Worm (Caenorhabditis elegans) whole organism, L4 larva: Measurements from ENCODE around the gene ZK370.4.
A peak's percentile ranks its signal among the peaks of the same experiment; 100 is the strongest.

Experiments
- D1046.2 ChIP-seq: fragments of 200-800 bp; sonication (Bioruptor generic); IDR thresholded peaks from 2 replicates; pipeline ENCODE4 v1.3.6; 2022; ENCODE audit warnings: missing genetic modification characterization, missing compliant biosample characterization
- Y105C5A.15 ChIP-seq: fragments of 200-800 bp; sonication (Bioruptor generic); IDR thresholded peaks from 2 replicates; pipeline ENCODE4 v1.3.6; 2022; ENCODE audit warnings: missing genetic modification characterization, missing compliant biosample characterization
- Y5F2A.4 ChIP-seq: fragments of 200-800 bp; sonication (Bioruptor generic); optimal IDR thresholded peaks from 2 replicates; lab custom pipeline; 2018; ENCODE audit warnings: mild to moderate bottlenecking, missing genetic modification characterization, missing compliant biosample characterization
- Y75B8A.6 ChIP-seq: fragments of 200-800 bp; sonication (Bioruptor generic); IDR thresholded peaks from 2 replicates; pipeline ENCODE4 v1.3.6; 2022; ENCODE audit warnings: missing genetic modification reagents, missing genetic modification characterization, missing compliant biosample characterization
- aha-1 ChIP-seq: fragments of 150-350 bp; peaks from one replicate; lab custom pipeline; 2014; ENCODE audit warnings: missing biosample characterization, missing genetic modification characterization
- aly-2 ChIP-seq: sonication (generic microtip); optimal IDR thresholded peaks from 2 replicates; lab custom pipeline; 2018; ENCODE audit warnings: missing biosample characterization, missing genetic modification characterization
- ceh-62 ChIP-seq: sonication (generic microtip); optimal IDR thresholded peaks from 2 replicates; lab custom pipeline; 2017; ENCODE audit warnings: missing biosample characterization, missing genetic modification characterization
- ctbp-1 ChIP-seq: fragments of 200-800 bp; sonication (Bioruptor generic); IDR thresholded peaks from 2 replicates; pipeline ENCODE4 v1.3.6; 2022; ENCODE audit warnings: missing genetic modification reagents, missing genetic modification characterization, missing compliant biosample characterization
- dmd-8 ChIP-seq: fragments of 200-800 bp; sonication (Bioruptor generic); IDR thresholded peaks from 2 replicates; pipeline ENCODE4 v1.3.6; 2022; ENCODE audit warnings: missing genetic modification characterization, missing compliant biosample characterization
- dpl-1 ChIP-seq: fragments of 150-350 bp; optimal IDR thresholded peaks from 2 replicates; lab custom pipeline; 2014; ENCODE audit warnings: missing biosample characterization, missing genetic modification reagents, missing genetic modification characterization
- dve-1 ChIP-seq: sonication (generic microtip); optimal IDR thresholded peaks from 2 replicates; lab custom pipeline; 2017; ENCODE audit warnings: antibody characterized with exemption, mild to moderate bottlenecking, missing genetic modification characterization, missing compliant biosample characterization; ENCODE audit not compliant: insufficient read depth
- hif-1 ChIP-seq, 2 experiments: sonication (generic microtip); optimal IDR thresholded peaks; 2 replicates each; lab custom pipeline; 2016 to 2017; ENCODE audit warnings: missing compliant biosample characterization in 2 of 2, missing genetic modification characterization in 2 of 2, missing genetic modification reagents in 2 of 2, missing genotype in 2 of 2, mild to moderate bottlenecking in 1 of 2
- hlh-30 ChIP-seq: sonication (generic microtip); optimal IDR thresholded peaks from 2 replicates; lab custom pipeline; 2017; ENCODE audit warnings: antibody characterized with exemption, mild to moderate bottlenecking, missing genetic modification characterization, missing compliant biosample characterization; ENCODE audit not compliant: insufficient read depth
- jun-1 ChIP-seq: fragments of 150-350 bp; optimal IDR thresholded peaks from 2 replicates; lab custom pipeline; 2014; ENCODE audit warnings: missing biosample characterization, missing genetic modification reagents, missing genetic modification characterization
- lin-38 ChIP-seq: fragments of 200-800 bp; sonication (Bioruptor generic); IDR thresholded peaks from 2 replicates; pipeline ENCODE4 v1.3.6; 2022; ENCODE audit warnings: missing genetic modification reagents, missing genetic modification characterization, missing compliant biosample characterization
- lsy-2 ChIP-seq, 2 experiments: fragments of 150-350 bp in 1 of 2; sonication (generic microtip) in 1 of 2; optimal IDR thresholded peaks; 2 replicates each; lab custom pipeline; 2014 to 2017; ENCODE audit warnings: missing biosample characterization in 2 of 2, missing genetic modification characterization in 2 of 2
- mdl-1 ChIP-seq, 2 experiments: fragments of 150-350 bp in 1 of 2; sonication (generic microtip) in 1 of 2; optimal IDR thresholded peaks; 2 replicates each; lab custom pipeline; 2014 to 2017; ENCODE audit warnings: missing biosample characterization in 2 of 2, missing genetic modification characterization in 2 of 2
- mdt-29 ChIP-seq: fragments of 200-800 bp; sonication (Bioruptor generic); IDR thresholded peaks from 2 replicates; pipeline ENCODE4 v1.3.6; 2022; ENCODE audit warnings: missing genetic modification reagents, missing genetic modification characterization, missing compliant biosample characterization
- mep-1 ChIP-seq: fragments of 150-350 bp; sonication (generic microtip); optimal IDR thresholded peaks from 3 replicates; lab custom pipeline; 2014; ENCODE audit warnings: missing biosample characterization, missing genetic modification characterization
- mes-2 ChIP-seq: sonication (generic microtip); optimal IDR thresholded peaks from 2 replicates; lab custom pipeline; 2016; ENCODE audit warnings: missing genotype, mild to moderate bottlenecking, missing genetic modification characterization, missing compliant biosample characterization; ENCODE audit not compliant: poor library complexity, severe bottlenecking
- mxl-3 ChIP-seq: fragments of 200-800 bp; sonication (Bioruptor generic); optimal IDR thresholded peaks from 2 replicates; lab custom pipeline; 2018; ENCODE audit warnings: mild to moderate bottlenecking, missing genetic modification characterization, missing compliant biosample characterization
- nhr-10 ChIP-seq: fragments of 150-350 bp; optimal IDR thresholded peaks from 2 replicates; lab custom pipeline; 2014; ENCODE audit warnings: missing biosample characterization, missing genetic modification characterization
- nhr-102 ChIP-seq: sonication (generic microtip); optimal IDR thresholded peaks from 2 replicates; lab custom pipeline; 2016; ENCODE audit warnings: mild to moderate bottlenecking, missing genetic modification characterization, moderate library complexity, missing compliant biosample characterization
- nhr-28 ChIP-seq: fragments of 150-350 bp; optimal IDR thresholded peaks from 2 replicates; lab custom pipeline; 2014; ENCODE audit warnings: missing biosample characterization, missing genetic modification characterization
- nhr-48 ChIP-seq: sonication (generic microtip); optimal IDR thresholded peaks from 2 replicates; lab custom pipeline; 2016; ENCODE audit warnings: mild to moderate bottlenecking, missing genetic modification characterization, missing compliant biosample characterization
- nhr-6 ChIP-seq: fragments of 150-350 bp; optimal IDR thresholded peaks from 2 replicates; lab custom pipeline; 2014; ENCODE audit warnings: missing biosample characterization, missing genetic modification characterization
- nhr-76 ChIP-seq: fragments of 150-350 bp; optimal IDR thresholded peaks from 2 replicates; lab custom pipeline; 2014; ENCODE audit warnings: missing biosample characterization, missing genetic modification characterization
- pha-4 ChIP-seq, 2 experiments: fragments of 150-350 bp in 1 of 2; fragments of 200-800 bp in 1 of 2; sonication (Bioruptor generic) in 1 of 2; IDR thresholded peaks in 1 of 2; optimal IDR thresholded peaks in 1 of 2; 2 replicates each; pipeline versions ENCODE4 v1.3.6 to Lab custom; 2014 to 2022; ENCODE audit warnings: missing genetic modification characterization in 2 of 2, missing genetic modification reagents in 2 of 2, missing biosample characterization in 1 of 2, missing compliant biosample characterization in 1 of 2
- rbr-2 ChIP-seq: sonication (generic microtip); optimal IDR thresholded peaks from 2 replicates; lab custom pipeline; 2016; ENCODE audit warnings: missing genotype, missing genetic modification characterization, missing compliant biosample characterization
- set-16 ChIP-seq: fragments of 200-800 bp; sonication (Bioruptor generic); IDR thresholded peaks from 2 replicates; pipeline ENCODE4 v1.3.6; 2022; ENCODE audit warnings: missing genetic modification reagents, missing genetic modification characterization, missing compliant biosample characterization
- snpc-1.2 ChIP-seq: fragments of 200-800 bp; sonication (Bioruptor generic); IDR thresholded peaks from 2 replicates; pipeline ENCODE4 v1.3.6; 2022; ENCODE audit warnings: missing genetic modification reagents, missing genetic modification characterization, missing compliant biosample characterization
- tra-1 ChIP-seq: fragments of 200-800 bp; sonication (Bioruptor generic); IDR thresholded peaks from 2 replicates; pipeline ENCODE4 v1.3.6; 2022; ENCODE audit warnings: missing genetic modification reagents, missing genetic modification characterization, missing compliant biosample characterization
- unc-130 ChIP-seq: sonication (generic microtip); optimal IDR thresholded peaks from 2 replicates; lab custom pipeline; 2016; ENCODE audit warnings: missing genetic modification reagents, missing genetic modification characterization, missing compliant biosample characterization
- unc-62 ChIP-seq, 3 experiments: fragments of 150-350 bp in 1 of 3; sonication (generic microtip); optimal IDR thresholded peaks in 2 of 3; peaks in 1 of 3; 1 replicate in 1 of 3; 2 replicates in 2 of 3; lab custom pipeline; 2014 to 2017; ENCODE audit warnings: missing biosample characterization in 3 of 3, missing genetic modification characterization in 3 of 3, missing genetic modification reagents in 3 of 3, missing genotype in 1 of 3
- zag-1 ChIP-seq: fragments of 150-350 bp; optimal IDR thresholded peaks from 2 replicates; lab custom pipeline; 2014; ENCODE audit warnings: missing biosample characterization, missing genetic modification characterization
- zfp-2 ChIP-seq: sonication (generic microtip); optimal IDR thresholded peaks from 2 replicates; lab custom pipeline; 2016; ENCODE audit warnings: mild to moderate bottlenecking, missing genetic modification characterization, missing compliant biosample characterization
- zfp-3 ChIP-seq: fragments of 200-800 bp; sonication (Bioruptor generic); conservative IDR thresholded peaks from 2 replicates; pipeline ENCODE4 v1.3.6; 2022; ENCODE audit warnings: missing genetic modification reagents, missing genetic modification characterization, missing compliant biosample characterization

The ZK370.4 gene

DNA sequence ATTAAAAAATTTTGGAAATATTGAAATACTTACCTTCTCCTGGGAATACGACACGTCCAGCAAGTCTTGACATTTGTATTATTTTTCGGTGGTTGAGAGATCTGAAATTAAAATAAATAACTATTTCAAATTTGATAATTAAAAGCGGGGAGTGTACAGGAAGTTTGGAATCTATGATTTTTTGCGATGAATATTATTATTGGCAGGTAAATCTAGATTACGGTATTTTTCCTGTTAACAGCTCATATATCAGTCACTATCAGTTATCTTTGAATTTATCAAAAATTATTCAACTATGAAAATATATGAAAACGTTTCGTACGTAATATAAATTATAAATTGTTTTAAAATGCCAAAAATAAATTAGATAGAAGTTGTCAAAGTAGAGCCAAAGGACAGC lies 15.1 kb downstream of the ZK370.4 start, which contains the start of gene B0303.14:
B0303.14 (minus strand) TSS at position 101 of the 400 bp plus-strand sequence.
- TF ChIP-seq mep-1 (tag; lab: Kevin White, UChicago) (no peak), tra-1 (no peak), lin-38 (GFP tag; lab: Robert Waterston, UW) (no peak), nhr-10 (tag; lab: Kevin White, UChicago) (no peak), jun-1 (tag; lab: Kevin White, UChicago) (no peak), rbr-2 (tag; lab: Kevin White, UChicago) (no peak), unc-62 (GFP tag; optimal IDR thresholded peaks at IDR 0.05 in 1 of 2; lab: Kevin White, UChicago) (no peak), unc-62 (tag; optimal IDR thresholded peaks at IDR 0.05; lab: Kevin White, UChicago) (no peak), zfp-3 (GFP tag; lab: Robert Waterston, UW) (no peak)

DNA sequence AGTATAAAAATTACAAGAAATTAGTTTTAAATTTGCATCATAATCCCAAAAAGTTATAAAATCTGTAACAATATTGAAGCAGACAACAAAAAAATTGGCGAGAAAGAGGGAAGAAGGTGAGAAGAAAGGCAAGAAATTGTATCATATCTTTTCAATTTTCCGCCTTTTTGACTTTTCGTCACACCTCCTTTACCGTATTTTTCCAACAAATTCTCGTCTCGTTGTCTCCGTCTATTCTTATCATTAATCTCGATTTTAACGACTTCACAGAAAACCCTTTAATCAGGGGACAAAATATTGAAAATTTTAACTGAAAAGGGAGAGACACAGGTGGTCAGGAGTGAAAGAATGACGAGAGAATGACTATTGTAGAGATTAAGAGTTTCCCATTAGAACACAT lies 18.2 kb downstream of the ZK370.4 start:
- TF ChIP-seq snpc-1.2 (GFP tag; lab: Robert Waterston, UW) = no peak
- no peak for TF ChIP-seq D1046.2 (GFP tag; lab: Robert Waterston, UW)
- TF ChIP-seq aly-2 (tag; lab: Kevin White, UChicago) = no peak
- TF ChIP-seq dpl-1 (GFP tag; lab: Kevin White, UChicago) = no peak
- TF ChIP-seq pha-4 (GFP tag; IDR thresholded peaks at IDR 0.05; lab: Robert Waterston, UW) = no peak
- TF ChIP-seq pha-4 (tag; optimal IDR thresholded peaks at IDR 0.05; lab: Kevin White, UChicago) = no peak
- TF ChIP-seq nhr-28 (tag; lab: Kevin White, UChicago) = peak; percentile 37
- peak; percentile 18 for TF ChIP-seq hlh-30
- no peak for TF ChIP-seq Y75B8A.6 (GFP tag; lab: Robert Waterston, UW)

DNA sequence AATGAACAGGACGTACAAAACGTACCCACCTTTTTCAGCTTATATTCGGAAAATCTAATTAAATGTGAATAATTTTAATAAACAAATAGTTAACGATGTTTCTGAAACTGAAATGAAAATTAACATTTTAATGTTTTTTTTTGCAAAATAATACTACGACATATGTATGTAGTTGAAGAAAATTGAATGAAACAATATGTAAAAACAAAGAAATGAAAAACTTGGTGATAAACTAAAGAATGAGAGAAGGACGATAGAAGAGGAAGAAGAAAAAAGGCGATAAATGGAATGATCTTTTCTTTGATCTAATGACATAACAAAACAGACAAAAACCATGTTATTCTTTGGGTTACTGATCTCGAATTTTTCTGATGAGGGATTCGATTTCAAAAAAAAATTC lies 20.9 kb downstream of the ZK370.4 start, which contains the start of gene B0303.11:
B0303.11 (minus strand) TSS at position 101 of the 400 bp plus-strand sequence.
- TF ChIP-seq aha-1 (tag; lab: Kevin White, UChicago) (peak; percentile 18), dmd-8 (GFP tag; lab: Robert Waterston, UW) (no peak)
- TF ChIP-seq, all 104 proteins: peak for 1

DNA sequence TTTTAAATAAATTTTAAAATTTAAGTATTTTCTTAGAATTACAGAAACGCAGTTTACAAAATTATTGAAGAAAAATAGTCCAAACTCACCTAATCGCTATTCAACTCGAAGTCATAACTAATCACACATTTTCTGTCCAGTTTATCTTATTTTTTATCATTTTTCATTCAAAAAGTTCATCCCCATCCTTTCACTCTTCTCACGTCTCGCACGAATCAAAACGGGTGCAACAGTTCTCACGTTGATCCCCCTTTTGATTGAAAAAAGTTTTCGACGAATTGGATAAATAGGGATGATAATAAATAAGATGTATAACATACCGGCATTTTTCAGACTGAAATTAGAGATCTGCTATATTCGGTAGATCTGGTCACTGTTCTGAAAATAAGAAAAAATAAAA lies 21.5 kb downstream of the ZK370.4 start:
- TF ChIP-seq nhr-48 (tag; lab: Kevin White, UChicago) = peak; percentile 42
- peak; percentile 26 for TF ChIP-seq nhr-28 (tag; lab: Kevin White, UChicago)
- TF ChIP-seq jun-1 (tag; lab: Kevin White, UChicago) = no peak

DNA sequence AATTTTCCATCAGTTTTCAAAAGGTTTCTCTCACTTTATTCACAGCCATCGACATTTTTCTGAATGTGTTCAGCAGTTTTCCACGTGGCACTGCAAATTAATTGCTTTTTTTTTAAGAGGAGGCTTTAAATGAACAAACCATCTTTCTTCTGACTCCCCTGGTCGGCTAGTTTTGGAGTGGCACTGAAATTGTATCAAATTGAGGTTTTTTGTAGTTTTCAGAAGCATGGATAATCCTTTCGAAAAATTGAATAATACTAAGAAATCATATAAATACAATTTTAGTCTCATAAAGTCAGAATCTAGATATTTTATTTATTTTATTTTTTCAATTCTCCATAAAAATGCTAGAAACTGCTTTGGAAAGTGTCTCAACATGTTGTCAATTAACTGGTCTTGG lies 26.4 kb downstream of the ZK370.4 start, which contains the start of gene B0303.16:
B0303.16 (plus strand) TSS at position 301 of the 400 bp plus-strand sequence.
- TF ChIP-seq jun-1 (tag; lab: Kevin White, UChicago) (no peak), mxl-3 (GFP tag; lab: Kevin White, UChicago) (no peak), unc-62 (GFP tag; optimal IDR thresholded peaks at IDR 0.05 in 1 of 2; lab: Kevin White, UChicago) (no peak), unc-62 (tag; optimal IDR thresholded peaks at IDR 0.05; lab: Kevin White, UChicago) (no peak), unc-130 (no peak), ctbp-1 (GFP tag; lab: Robert Waterston, UW) (no peak), zag-1 (no peak), nhr-102 (tag; lab: Kevin White, UChicago) (no peak), ceh-62 (tag; lab: Kevin White, UChicago) (no peak)

DNA sequence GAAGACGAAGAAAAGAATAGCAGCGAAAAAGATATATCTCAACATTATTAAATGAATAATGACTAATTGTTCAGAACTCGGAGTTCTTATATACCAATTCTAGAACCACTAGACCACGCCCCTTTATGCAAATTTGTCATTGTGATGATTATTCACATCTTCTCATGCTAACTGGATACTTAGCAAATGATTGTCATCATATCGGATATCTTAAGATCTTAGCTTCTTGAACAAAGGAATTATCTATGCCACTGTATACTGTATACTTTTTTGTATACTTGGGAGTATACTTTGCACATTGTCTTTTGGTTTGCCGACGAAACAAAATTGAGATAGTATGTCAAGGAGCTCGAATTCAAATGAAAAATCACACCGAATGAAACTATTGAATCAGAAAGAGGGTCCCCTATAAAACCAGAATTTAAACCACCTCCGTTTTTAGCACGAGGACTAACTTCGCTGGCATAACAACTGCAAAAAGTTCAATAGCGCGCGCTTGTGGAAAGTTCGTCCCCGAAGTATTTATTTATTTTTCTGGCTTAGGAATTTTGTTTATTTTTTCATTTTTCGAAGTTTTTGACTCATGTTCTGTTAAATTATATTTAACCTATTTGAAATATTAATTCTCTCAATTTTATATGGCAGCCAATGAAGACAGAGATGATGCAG lies 30.8 kb downstream of the ZK370.4 start, which contains the start of the genes sdz-1 and vps-33.1:
sdz-1 (minus strand) TSS at position 51 of the 669 bp plus-strand sequence.
vps-33.1 (plus strand) TSS at position 639 of the 669 bp plus-strand sequence.
- TF ChIP-seq hlh-30 (peak; percentile 81), lsy-2 (tag; optimal IDR thresholded peaks at IDR 0.05; lab: Kevin White, UChicago) (peak in 1 of 2 experiments; percentile 67), zfp-2 (tag; lab: Kevin White, UChicago) (no peak), mdt-29 (GFP tag; lab: Robert Waterston, UW) (no peak), zfp-3 (GFP tag; lab: Robert Waterston, UW) (no peak), set-16 (no peak), dve-1 (tag; lab: Kevin White, UChicago) (peak; percentile 18), nhr-28 (tag; lab: Kevin White, UChicago) (peak; percentile 4), mes-2 (tag; lab: Kevin White, UChicago) (peak; percentile 96), nhr-76 (tag; lab: Kevin White, UChicago) (no peak), hif-1 (tag; optimal IDR thresholded peaks at IDR 0.05; lab: Kevin White, UChicago) (peak in 1 of 2 experiments; percentile 60), dpl-1 (GFP tag; lab: Kevin White, UChicago) (peak; percentile 77), lin-38 (GFP tag; lab: Robert Waterston, UW) (peak; percentile 73), pha-4 (GFP tag; IDR thresholded peaks at IDR 0.05; lab: Robert Waterston, UW) (no peak), pha-4 (tag; optimal IDR thresholded peaks at IDR 0.05; lab: Kevin White, UChicago) (peak; percentile 21), mdl-1 (tag; optimal IDR thresholded peaks at IDR 0.05; lab: Kevin White, UChicago) (peak in 1 of 2 experiments; percentile 35), unc-130 (peak; percentile 62), Y105C5A.15 (GFP tag; lab: Robert Waterston, UW) (no peak), Y5F2A.4 (GFP tag; lab: Kevin White, UChicago) (no peak), nhr-6 (tag; lab: Kevin White, UChicago) (peak; percentile 80)
